Comparison of ENCODE assay signal across 2 fruit fly cellular contexts in genomic region chrX:378341-378740, dm6.
TF ChIP-seq lines count a peak whose summit lies in the region.

No protein-coding gene starts in this region.

TF ChIP-seq in whole organism, prepupa, 60 proteins besides CTCF, POLR2A, EP300 and RAD21 (continues in another document):
- TF ChIP-seq OdsH (GFP tag; optimal IDR thresholded peaks at IDR 0.05; lab: Kevin White, UChicago) = peak; percentile 4
- TF ChIP-seq CG34406 (GFP tag; optimal IDR thresholded peaks at IDR 0.05; lab: Kevin White, UChicago) = no peak
- no peak for TF ChIP-seq pdm3 (GFP tag; optimal IDR thresholded peaks at IDR 0.05; lab: Kevin White, UChicago)
- TF ChIP-seq CG6792 (GFP tag; optimal IDR thresholded peaks at IDR 0.05; lab: Kevin White, UChicago) = no peak
- TF ChIP-seq Hr38 (GFP tag; optimal IDR thresholded peaks at IDR 0.05; lab: Kevin White, UChicago) = no peak
- TF ChIP-seq Gug (GFP tag; IDR thresholded peaks at IDR 0.05; lab: Robert Waterston, UW) = no peak
- TF ChIP-seq cyc (GFP tag; optimal IDR thresholded peaks at IDR 0.05; lab: Kevin White, UChicago) = no peak
- peak; percentile 8; the same call in 1 of the 2 replicates for TF ChIP-seq CG15336 (GFP tag; IDR thresholded peaks at IDR 0.05; lab: Robert Waterston, UW)
- no peak for TF ChIP-seq spab (GFP tag; optimal IDR thresholded peaks at IDR 0.05; lab: Kevin White, UChicago)
- peak; percentile 45 for TF ChIP-seq CG3032 (tag; optimal IDR thresholded peaks at IDR 0.05; lab: Kevin White, UChicago)
- TF ChIP-seq ss (GFP tag; optimal IDR thresholded peaks at IDR 0.05; lab: Kevin White, UChicago) = no peak
- TF ChIP-seq CG8319 (GFP tag; optimal IDR thresholded peaks at IDR 0.05; lab: Kevin White, UChicago) = no peak
- no peak for TF ChIP-seq CG9139 (GFP tag; optimal IDR thresholded peaks at IDR 0.05; lab: Kevin White, UChicago)
- no peak for TF ChIP-seq Hr39 (GFP tag; optimal IDR thresholded peaks at IDR 0.05; lab: Kevin White, UChicago)
- TF ChIP-seq CG11762 (GFP tag; optimal IDR thresholded peaks at IDR 0.05; lab: Kevin White, UChicago; ENCODE audit: insufficient read depth) = no peak
- no peak for TF ChIP-seq Sox102F (GFP tag; optimal IDR thresholded peaks at IDR 0.05; lab: Kevin White, UChicago)
- TF ChIP-seq CG10631 (GFP tag; optimal IDR thresholded peaks at IDR 0.05; lab: Kevin White, UChicago) = peak; percentile 50
- no peak for TF ChIP-seq Sox15 (GFP tag; optimal IDR thresholded peaks at IDR 0.05; lab: Kevin White, UChicago)
- TF ChIP-seq Hr4 (GFP tag; optimal IDR thresholded peaks at IDR 0.05; lab: Kevin White, UChicago) = no peak
- peak; percentile 85 for TF ChIP-seq Eip78C (GFP tag; lab: Kevin White, UChicago)
- TF ChIP-seq Sox14 (GFP tag; optimal IDR thresholded peaks at IDR 0.05; lab: Kevin White, UChicago) = no peak
- peak; percentile 33 for TF ChIP-seq svp (GFP tag; lab: Kevin White, UChicago)
- peak in 1 of 2 experiments; percentile 19 for TF ChIP-seq salr (GFP tag; optimal IDR thresholded peaks at IDR 0.05; lab: Kevin White, UChicago)
- no peak for TF ChIP-seq achi (GFP tag; optimal IDR thresholded peaks at IDR 0.05; lab: Kevin White, UChicago)
- TF ChIP-seq Blimp-1 (GFP tag; optimal IDR thresholded peaks at IDR 0.05; lab: Kevin White, UChicago) = no peak
- TF ChIP-seq Smox (GFP tag; optimal IDR thresholded peaks at IDR 0.05; lab: Kevin White, UChicago) = no peak
- TF ChIP-seq CG16779 (tag; optimal IDR thresholded peaks at IDR 0.05; lab: Kevin White, UChicago) = no peak
- TF ChIP-seq dsx (GFP tag; optimal IDR thresholded peaks at IDR 0.05; lab: Kevin White, UChicago; ENCODE audit: poor library complexity, severe bottlenecking) = peak; percentile 38
- no peak for TF ChIP-seq fkh (GFP tag; optimal IDR thresholded peaks at IDR 0.05; lab: Kevin White, UChicago)
- TF ChIP-seq esn (GFP tag; optimal IDR thresholded peaks at IDR 0.05; lab: Kevin White, UChicago) = peak; percentile 3
- TF ChIP-seq CG7368 (GFP tag; optimal IDR thresholded peaks at IDR 0.05; lab: Kevin White, UChicago) = no peak
- no peak for TF ChIP-seq CG6854 (GFP tag; optimal IDR thresholded peaks at IDR 0.05; lab: Kevin White, UChicago)
- TF ChIP-seq Eip93F (GFP tag; optimal IDR thresholded peaks at IDR 0.05; lab: Kevin White, UChicago) = no peak
- TF ChIP-seq topi (GFP tag; optimal IDR thresholded peaks at IDR 0.05; lab: Kevin White, UChicago) = no peak
- no peak for TF ChIP-seq CG4318 (GFP tag; optimal IDR thresholded peaks at IDR 0.05; lab: Kevin White, UChicago)
- TF ChIP-seq Ets96B (tag; optimal IDR thresholded peaks at IDR 0.05; lab: Kevin White, UChicago) = peak; percentile 50
- peak; percentile 29 for TF ChIP-seq fd59A (GFP tag; optimal IDR thresholded peaks at IDR 0.05; lab: Kevin White, UChicago)
- TF ChIP-seq net (GFP tag; optimal IDR thresholded peaks at IDR 0.05; lab: Kevin White, UChicago) = no peak
- TF ChIP-seq CG3919 (GFP tag; optimal IDR thresholded peaks at IDR 0.05; lab: Kevin White, UChicago) = peak; percentile 20
- TF ChIP-seq Ets21C (GFP tag; optimal IDR thresholded peaks at IDR 0.05; lab: Kevin White, UChicago) = no peak
- TF ChIP-seq fd85E (GFP tag; optimal IDR thresholded peaks at IDR 0.05; lab: Kevin White, UChicago) = no peak
- TF ChIP-seq CG10669 (GFP tag; optimal IDR thresholded peaks at IDR 0.05; lab: Kevin White, UChicago) = peak; percentile 25
- no peak for TF ChIP-seq CG6276 (GFP tag; optimal IDR thresholded peaks at IDR 0.05; lab: Kevin White, UChicago)
- no peak for TF ChIP-seq CG31627 (GFP tag; optimal IDR thresholded peaks at IDR 0.05; lab: Kevin White, UChicago)
- peak; percentile 13 for TF ChIP-seq Met (GFP tag; optimal IDR thresholded peaks at IDR 0.05; lab: Kevin White, UChicago)
- no peak for TF ChIP-seq vri (GFP tag; optimal IDR thresholded peaks at IDR 0.05; lab: Kevin White, UChicago)
- no peak for TF ChIP-seq CG8119 (GFP tag; IDR thresholded peaks at IDR 0.05; lab: Robert Waterston, UW)
- no peak for TF ChIP-seq lz (GFP tag; optimal IDR thresholded peaks at IDR 0.05; lab: Kevin White, UChicago)

TF ChIP-seq in whole organism, pupa, 21 proteins besides CTCF, POLR2A, EP300 and RAD21:
- TF ChIP-seq CG15710 (tag; optimal IDR thresholded peaks at IDR 0.05; lab: Kevin White, UChicago) (peak; percentile 55), CG13204 (GFP tag; optimal IDR thresholded peaks at IDR 0.05; lab: Kevin White, UChicago) (no peak), Pif1A (GFP tag; optimal IDR thresholded peaks at IDR 0.05; lab: Kevin White, UChicago) (no peak), CG10348 (GFP tag; IDR thresholded peaks at IDR 0.05; lab: Robert Waterston, UW) (no peak), D1 (tag; optimal IDR thresholded peaks at IDR 0.05; lab: Kevin White, UChicago) (no peak), CG34367 (tag; optimal IDR thresholded peaks at IDR 0.05; lab: Kevin White, UChicago) (peak; percentile 30), CG32121 (GFP tag; IDR thresholded peaks at IDR 0.05; lab: Robert Waterston, UW) (no peak), rn (GFP tag; IDR thresholded peaks at IDR 0.05; lab: Robert Waterston, UW) (no peak), CG8159 (tag; optimal IDR thresholded peaks at IDR 0.05; lab: Kevin White, UChicago) (peak; percentile 53), CG12605 (GFP tag; IDR thresholded peaks at IDR 0.05; lab: Robert Waterston, UW) (no peak), CG8301 (tag; optimal IDR thresholded peaks at IDR 0.05; lab: Kevin White, UChicago) (peak; percentile 49), Snoo (tag; optimal IDR thresholded peaks at IDR 0.05; lab: Kevin White, UChicago) (no peak), Pif1B (GFP tag; optimal IDR thresholded peaks at IDR 0.05; lab: Kevin White, UChicago) (no peak), gl (tag; optimal IDR thresholded peaks at IDR 0.05; lab: Kevin White, UChicago) (no peak), CG17806 (tag; optimal IDR thresholded peaks at IDR 0.05; lab: Kevin White, UChicago) (peak; percentile 29), CG4496 (GFP tag; IDR thresholded peaks at IDR 0.05; lab: Robert Waterston, UW) (no peak), Ets98B (GFP tag; IDR thresholded peaks at IDR 0.05; lab: Robert Waterston, UW) (no peak), CG14655 (GFP tag; optimal IDR thresholded peaks at IDR 0.05; lab: Kevin White, UChicago) (peak; percentile 70), fd96Ca (GFP tag; IDR thresholded peaks at IDR 0.05; lab: Robert Waterston, UW) (no peak), EcR (GFP tag; optimal IDR thresholded peaks at IDR 0.05; lab: Kevin White, UChicago) (peak; percentile 21), CG9948 (tag; optimal IDR thresholded peaks at IDR 0.05; lab: Kevin White, UChicago) (peak; percentile 51)
